Worm (Caenorhabditis elegans) whole organism, midembryonic: ENCODE results near the gene srbc-43.

Experiments
- T22C8.4 ChIP-seq: fragments of 200-800 bp; sonication (Bioruptor generic); IDR thresholded peaks from 2 replicates; pipeline ENCODE4 v1.3.6; 2022; ENCODE audit warnings: missing genetic modification characterization, missing compliant biosample characterization
- cog-1 ChIP-seq: sonication (generic microtip); optimal IDR thresholded peaks from 2 replicates; lab custom pipeline; 2016; ENCODE audit warnings: missing genetic modification characterization, missing compliant biosample characterization
- flt-1 ChIP-seq: fragments of 200-800 bp; sonication (Bioruptor generic); IDR thresholded peaks from 2 replicates; pipeline ENCODE4 v1.3.6; 2022; ENCODE audit warnings: missing genetic modification characterization, missing compliant biosample characterization
- klf-2 ChIP-seq: fragments of 200-800 bp; sonication (Bioruptor generic); conservative IDR thresholded peaks from 2 replicates; pipeline ENCODE4 v1.3.6; 2022; ENCODE audit warnings: missing genetic modification reagents, missing genetic modification characterization, missing compliant biosample characterization
- med-1 ChIP-seq: sonication (generic microtip); optimal IDR thresholded peaks from 2 replicates; lab custom pipeline; 2017; ENCODE audit warnings: missing genetic modification characterization, mild to moderate bottlenecking, missing compliant biosample characterization, antibody characterized with exemption, missing genetic modification reagents; ENCODE audit not compliant: insufficient read depth
- ref-1 ChIP-seq: fragments of 200-800 bp; sonication (Bioruptor generic); conservative IDR thresholded peaks from 2 replicates; pipeline ENCODE4 v1.3.6; 2022; ENCODE audit warnings: missing genetic modification reagents, missing genetic modification characterization, missing compliant biosample characterization
- tab-1 ChIP-seq: fragments of 200-800 bp; sonication (Bioruptor generic); IDR thresholded peaks from 2 replicates; pipeline ENCODE4 v1.3.6; 2022; ENCODE audit warnings: missing genetic modification characterization, missing compliant biosample characterization
- ztf-23 ChIP-seq: fragments of 200-800 bp; sonication (Bioruptor generic); IDR thresholded peaks from 2 replicates; pipeline ENCODE4 v1.3.6; 2022; ENCODE audit warnings: missing genetic modification reagents, missing genetic modification characterization, missing compliant biosample characterization
- ztf-29 ChIP-seq: fragments of 200-800 bp; sonication (Bioruptor generic); IDR thresholded peaks from 2 replicates; pipeline ENCODE4 v1.3.6; 2022; ENCODE audit warnings: missing genetic modification reagents, missing genetic modification characterization, missing compliant biosample characterization

srbc-43 gene

DNA sequence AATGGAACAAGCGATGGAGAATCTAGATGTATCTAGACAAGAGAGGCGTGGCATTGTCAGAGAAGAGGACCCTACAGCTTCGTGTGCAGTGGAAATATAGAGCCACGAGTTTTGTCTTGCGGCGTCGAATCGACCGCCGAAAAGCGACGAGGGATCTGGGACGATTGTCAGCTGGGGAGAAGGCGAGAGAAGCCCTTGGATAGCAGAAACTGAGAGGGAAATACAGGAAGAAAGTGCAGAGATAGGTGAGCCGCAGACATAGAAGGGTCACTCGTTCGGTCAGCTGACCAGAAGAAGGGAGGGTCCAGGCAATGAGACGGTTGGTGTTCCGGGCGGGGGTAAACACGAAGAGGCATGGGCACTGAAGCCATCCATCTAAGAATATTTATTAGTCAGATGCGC lies 24.2 kb upstream of the srbc-43 start:
- no peak for TF ChIP-seq klf-2 (GFP tag; lab: Robert Waterston, UW)
- 0 out of 2 replicates have a peak, but pooled peaks have one; percentile 39 for TF ChIP-seq tab-1 (GFP tag; lab: Robert Waterston, UW)
- 0 out of 2 replicates have a peak, but pooled peaks have one; percentile 54 for TF ChIP-seq ztf-23 (GFP tag; lab: Robert Waterston, UW)
- TF ChIP-seq flt-1 (GFP tag; lab: Robert Waterston, UW): 0 out of 2 replicates have a peak, but pooled peaks have one; percentile 45
- no peak for TF ChIP-seq med-1 (GFP tag; lab: Kevin White, UChicago)
- no peak for TF ChIP-seq T22C8.4 (GFP tag; lab: Robert Waterston, UW)
- no peak for TF ChIP-seq ref-1 (GFP tag; lab: Robert Waterston, UW)
- TF ChIP-seq ztf-29: peak; percentile 64; the same call in 1 of the 2 replicates
- TF ChIP-seq cog-1 (tag; lab: Kevin White, UChicago): peak; percentile 71

DNA sequence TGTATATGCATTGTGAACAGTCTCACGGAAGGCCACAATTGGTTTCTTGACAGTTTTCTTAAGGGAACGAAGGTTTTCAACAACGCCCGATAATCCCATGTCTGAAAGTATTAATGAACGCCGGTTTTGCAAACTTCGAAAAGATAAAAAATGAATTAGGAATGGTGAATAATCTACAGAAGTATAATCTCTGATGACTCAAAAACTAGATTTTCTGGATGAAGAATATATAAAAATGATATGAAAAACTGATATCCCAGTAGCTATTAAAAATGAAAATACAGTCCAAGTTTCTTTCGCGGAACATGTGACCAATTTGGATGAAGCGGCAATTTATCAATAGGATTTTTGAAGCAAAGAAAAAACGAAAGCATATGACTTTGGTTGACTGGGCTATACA lies 23.7 kb upstream of the srbc-43 start, which contains the start of gene ZC443.3:
Gene ZC443.3, minus strand, starts transcription at position 101 of the 400 bp plus-strand sequence.
- no peak for TF ChIP-seq ztf-29
- TF ChIP-seq tab-1 (GFP tag; lab: Robert Waterston, UW): no peak
- no peak for TF ChIP-seq cog-1 (tag; lab: Kevin White, UChicago)
- no peak for TF ChIP-seq med-1 (GFP tag; lab: Kevin White, UChicago)
- TF ChIP-seq T22C8.4 (GFP tag; lab: Robert Waterston, UW): no peak
- TF ChIP-seq ref-1 (GFP tag; lab: Robert Waterston, UW): no peak
- no peak for TF ChIP-seq flt-1 (GFP tag; lab: Robert Waterston, UW)
- TF ChIP-seq ztf-23 (GFP tag; lab: Robert Waterston, UW): no peak
- no peak for TF ChIP-seq klf-2 (GFP tag; lab: Robert Waterston, UW)

DNA sequence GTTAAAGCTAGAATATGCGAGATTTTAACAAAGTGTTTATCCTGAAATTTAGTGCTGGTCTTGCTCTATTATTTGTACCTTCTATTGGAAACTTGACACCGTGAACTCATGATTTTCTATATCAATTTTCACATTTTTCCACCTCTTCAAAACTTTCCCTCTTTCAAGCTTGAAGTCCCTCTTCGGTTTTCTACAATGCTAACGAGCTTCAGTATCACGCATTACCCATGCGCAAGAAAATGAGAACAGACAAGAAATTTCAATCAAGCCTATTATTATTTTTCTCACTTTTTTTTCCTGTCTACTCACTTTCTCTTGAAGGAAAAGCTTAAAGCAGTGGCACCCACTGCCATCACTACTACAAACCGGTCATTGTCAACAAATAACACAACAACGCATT lies 21.5 kb upstream of the srbc-43 start:
- TF ChIP-seq med-1 (GFP tag; lab: Kevin White, UChicago) (no peak), ztf-23 (GFP tag; lab: Robert Waterston, UW) (no peak), tab-1 (GFP tag; lab: Robert Waterston, UW) (no peak), cog-1 (tag; lab: Kevin White, UChicago) (no peak), T22C8.4 (GFP tag; lab: Robert Waterston, UW) (no peak), klf-2 (GFP tag; lab: Robert Waterston, UW) (no peak), ztf-29 (no peak), ref-1 (GFP tag; lab: Robert Waterston, UW) (no peak), flt-1 (GFP tag; lab: Robert Waterston, UW) (no peak)

DNA sequence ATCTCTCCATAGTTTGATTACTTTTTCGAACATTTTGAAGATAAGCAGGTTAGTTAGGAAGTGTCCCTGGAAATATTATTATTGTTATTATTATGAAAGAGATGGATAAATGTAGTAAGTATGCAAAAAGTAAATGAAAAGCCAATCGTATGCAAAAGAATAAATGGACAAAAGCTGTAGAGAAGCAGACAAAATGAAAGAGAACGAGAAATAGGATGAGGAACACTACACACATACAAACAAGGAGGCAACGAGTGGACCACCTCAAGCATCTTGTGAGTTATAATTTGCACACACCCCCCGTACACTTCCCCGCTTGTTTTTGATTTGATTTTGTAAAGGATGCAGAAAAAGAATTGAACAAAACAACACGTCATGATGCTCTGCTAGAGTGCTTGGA lies 20.8 kb upstream of the srbc-43 start, which contains the start of gene ZC443.2:
Gene ZC443.2, minus strand, starts transcription at position 67 of the 400 bp plus-strand sequence.
- TF ChIP-seq flt-1 (GFP tag; lab: Robert Waterston, UW) (no peak), ref-1 (GFP tag; lab: Robert Waterston, UW) (no peak), T22C8.4 (GFP tag; lab: Robert Waterston, UW) (no peak), ztf-29 (no peak), cog-1 (tag; lab: Kevin White, UChicago) (no peak), ztf-23 (GFP tag; lab: Robert Waterston, UW) (no peak), med-1 (GFP tag; lab: Kevin White, UChicago) (no peak), tab-1 (GFP tag; lab: Robert Waterston, UW) (no peak), klf-2 (GFP tag; lab: Robert Waterston, UW) (no peak)

DNA sequence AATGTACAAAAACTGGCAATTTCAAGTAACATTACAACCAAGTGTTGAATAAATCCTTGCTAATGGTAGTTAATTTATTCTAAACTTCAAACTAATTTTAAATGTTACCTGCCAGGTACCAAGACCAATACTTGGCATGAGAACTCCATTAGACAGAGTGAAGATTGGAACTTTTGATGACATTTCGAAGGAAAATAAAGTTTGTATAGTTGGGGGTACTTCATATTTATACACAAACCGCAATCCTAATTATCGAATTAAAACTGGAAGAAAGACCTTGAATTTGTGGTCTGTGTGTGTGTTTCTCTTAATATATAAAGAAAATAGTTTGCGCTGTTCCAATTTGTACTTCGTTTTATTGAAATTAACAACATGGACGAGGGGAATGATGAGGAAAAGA lies 19.6 kb upstream of the srbc-43 start, which contains the start of gene ZC443.1:
Gene ZC443.1, minus strand, starts transcription at position 205 of the 400 bp plus-strand sequence.
- TF ChIP-seq flt-1 (GFP tag; lab: Robert Waterston, UW): no peak
- no peak for TF ChIP-seq ztf-29
- no peak for TF ChIP-seq ref-1 (GFP tag; lab: Robert Waterston, UW)
- no peak for TF ChIP-seq med-1 (GFP tag; lab: Kevin White, UChicago)
- TF ChIP-seq tab-1 (GFP tag; lab: Robert Waterston, UW): no peak
- TF ChIP-seq cog-1 (tag; lab: Kevin White, UChicago): no peak
- no peak for TF ChIP-seq ztf-23 (GFP tag; lab: Robert Waterston, UW)
- TF ChIP-seq T22C8.4 (GFP tag; lab: Robert Waterston, UW): no peak
- no peak for TF ChIP-seq klf-2 (GFP tag; lab: Robert Waterston, UW)

DNA sequence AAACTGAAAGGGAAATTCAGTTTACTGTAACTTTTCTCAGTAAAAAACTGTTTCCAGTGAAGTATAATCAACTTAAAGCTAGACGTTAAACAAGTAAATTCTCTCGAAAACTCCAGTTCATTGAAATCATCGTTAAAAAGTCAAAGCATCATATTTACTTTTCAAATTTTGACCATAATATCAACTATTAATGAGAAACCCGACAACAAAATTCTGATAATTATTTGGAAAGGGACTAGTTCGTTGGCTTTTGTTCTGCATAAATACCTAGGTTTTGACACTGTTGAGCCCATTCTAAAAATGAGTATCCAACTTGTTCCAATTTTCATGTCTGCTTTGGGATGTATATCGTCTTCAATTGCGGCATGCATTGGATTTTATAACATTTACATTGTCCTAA lies 15.9 kb upstream of the srbc-43 start, which contains the start of gene ZC443.7:
Gene ZC443.7, plus strand, starts transcription at position 301 of the 400 bp plus-strand sequence.
- no peak for TF ChIP-seq flt-1 (GFP tag; lab: Robert Waterston, UW)
- TF ChIP-seq tab-1 (GFP tag; lab: Robert Waterston, UW): no peak
- TF ChIP-seq klf-2 (GFP tag; lab: Robert Waterston, UW): no peak
- TF ChIP-seq ztf-23 (GFP tag; lab: Robert Waterston, UW): no peak
- TF ChIP-seq ref-1 (GFP tag; lab: Robert Waterston, UW): no peak
- TF ChIP-seq med-1 (GFP tag; lab: Kevin White, UChicago): no peak
- no peak for TF ChIP-seq T22C8.4 (GFP tag; lab: Robert Waterston, UW)
- no peak for TF ChIP-seq ztf-29
- TF ChIP-seq cog-1 (tag; lab: Kevin White, UChicago): no peak

DNA sequence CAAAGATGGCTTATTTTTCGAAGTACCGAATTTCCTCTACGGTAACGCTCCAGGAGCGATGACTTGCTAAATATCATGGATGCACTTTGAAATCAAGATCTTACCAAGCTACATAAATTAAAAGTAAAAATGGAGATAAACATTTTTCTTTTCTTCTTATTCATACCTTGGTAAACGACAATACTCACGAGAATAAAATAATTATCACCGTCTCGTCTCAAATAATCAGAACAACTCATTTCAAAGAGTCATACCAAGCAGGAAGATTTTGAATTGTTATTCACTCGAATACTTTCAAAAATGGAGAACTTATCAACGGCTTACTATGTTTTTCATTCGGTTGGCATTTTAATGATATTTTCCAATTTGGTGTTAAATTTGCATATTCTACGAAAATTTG lies 13.0 kb upstream of the srbc-43 start, which contains the start of gene srbc-45:
Gene srbc-45, plus strand, starts transcription at position 301 of the 400 bp plus-strand sequence.
- TF ChIP-seq tab-1 (GFP tag; lab: Robert Waterston, UW) (no peak), ref-1 (GFP tag; lab: Robert Waterston, UW) (no peak), klf-2 (GFP tag; lab: Robert Waterston, UW) (no peak), T22C8.4 (GFP tag; lab: Robert Waterston, UW) (no peak), flt-1 (GFP tag; lab: Robert Waterston, UW) (no peak), med-1 (GFP tag; lab: Kevin White, UChicago) (no peak), ztf-29 (no peak), ztf-23 (GFP tag; lab: Robert Waterston, UW) (no peak), cog-1 (tag; lab: Kevin White, UChicago) (no peak)

DNA sequence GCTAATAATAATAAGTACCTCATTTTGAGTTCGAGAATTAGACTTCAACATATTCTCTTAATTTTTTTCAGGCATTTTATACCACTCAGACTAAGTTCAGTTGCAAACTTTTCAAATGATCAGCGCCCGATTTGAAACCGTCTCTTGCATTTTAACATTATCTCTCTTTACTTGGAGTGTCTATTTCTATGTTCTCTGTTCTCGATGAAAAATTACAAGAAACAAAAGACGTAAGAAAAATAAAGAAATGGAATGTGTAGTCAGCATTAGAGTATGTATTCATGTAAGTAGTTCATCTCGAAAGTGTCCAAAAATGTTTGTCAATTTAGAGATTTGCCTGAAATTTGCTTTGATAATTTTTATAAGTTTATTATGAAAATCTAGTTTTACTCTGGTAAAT lies 9.9 kb upstream of the srbc-43 start, which contains the start of gene ugt-3:
Gene ugt-3, minus strand, starts transcription at position 101 of the 400 bp plus-strand sequence.
- TF ChIP-seq tab-1 (GFP tag; lab: Robert Waterston, UW) (no peak), ztf-29 (no peak), cog-1 (tag; lab: Kevin White, UChicago) (no peak), ztf-23 (GFP tag; lab: Robert Waterston, UW) (no peak), med-1 (GFP tag; lab: Kevin White, UChicago) (no peak), klf-2 (GFP tag; lab: Robert Waterston, UW) (no peak), flt-1 (GFP tag; lab: Robert Waterston, UW) (no peak), T22C8.4 (GFP tag; lab: Robert Waterston, UW) (no peak), ref-1 (GFP tag; lab: Robert Waterston, UW) (no peak)
